Worm (Caenorhabditis elegans) whole organism, L4/young adult: ENCODE measurements around the gene Y73F8A.23.

Experiments used
- W03F9.2 ChIP-seq: fragments of 150-350 bp; optimal IDR thresholded peaks from 2 replicates; lab custom pipeline; 2014; ENCODE audit warnings: missing biosample characterization, missing genetic modification characterization
- dao-5 ChIP-seq: sonication (generic microtip); optimal IDR thresholded peaks from 2 replicates; lab custom pipeline; 2016; ENCODE audit warnings: missing genotype, missing genetic modification characterization, moderate library complexity, missing compliant biosample characterization
- him-1 ChIP-seq: sonication (generic microtip); optimal IDR thresholded peaks from 2 replicates; lab custom pipeline; 2016; ENCODE audit warnings: missing genotype, missing genetic modification reagents, missing genetic modification characterization, missing compliant biosample characterization

Y73F8A.23 gene

ce11 chrIV:15444481-15444880, at the start of gene Y73F8A.23:
Y73F8A.23 (minus strand) TSS chrIV:15444581.
- TF ChIP-seq him-1: no peak
- no peak for TF ChIP-seq dao-5 (tag; lab: Kevin White, UChicago)
- no peak for TF ChIP-seq W03F9.2

DNA sequence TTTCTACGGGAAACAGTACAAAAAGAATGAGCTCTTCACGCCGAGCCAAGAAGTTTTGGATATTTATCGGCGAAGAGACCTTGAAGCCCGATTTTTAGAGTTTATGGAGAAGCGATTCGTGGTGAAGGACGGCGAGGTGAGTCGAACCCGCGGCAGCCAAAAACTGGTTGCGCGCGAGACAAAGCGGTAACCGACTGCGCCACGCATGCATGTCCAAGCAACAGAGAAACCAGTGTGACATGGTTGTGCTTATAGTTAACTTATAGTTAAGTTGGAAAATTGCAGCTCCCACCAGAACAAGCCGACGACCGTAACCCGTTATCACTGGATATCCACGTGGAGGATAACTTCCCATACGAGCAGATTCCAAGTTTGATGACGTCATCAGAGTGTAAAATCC, 32.0 kb upstream of the Y73F8A.23 start:
- TF ChIP-seq him-1: no peak
- TF ChIP-seq W03F9.2: no peak
- no peak for TF ChIP-seq dao-5 (tag; lab: Kevin White, UChicago)

- TF ChIP-seq dao-5 (tag; lab: Kevin White, UChicago): no peak
- no peak for TF ChIP-seq W03F9.2
- TF ChIP-seq him-1: no peak
Measured at ce11 chrIV:15475829-15476228, 31.4 kb upstream of the Y73F8A.23 start.

DNA sequence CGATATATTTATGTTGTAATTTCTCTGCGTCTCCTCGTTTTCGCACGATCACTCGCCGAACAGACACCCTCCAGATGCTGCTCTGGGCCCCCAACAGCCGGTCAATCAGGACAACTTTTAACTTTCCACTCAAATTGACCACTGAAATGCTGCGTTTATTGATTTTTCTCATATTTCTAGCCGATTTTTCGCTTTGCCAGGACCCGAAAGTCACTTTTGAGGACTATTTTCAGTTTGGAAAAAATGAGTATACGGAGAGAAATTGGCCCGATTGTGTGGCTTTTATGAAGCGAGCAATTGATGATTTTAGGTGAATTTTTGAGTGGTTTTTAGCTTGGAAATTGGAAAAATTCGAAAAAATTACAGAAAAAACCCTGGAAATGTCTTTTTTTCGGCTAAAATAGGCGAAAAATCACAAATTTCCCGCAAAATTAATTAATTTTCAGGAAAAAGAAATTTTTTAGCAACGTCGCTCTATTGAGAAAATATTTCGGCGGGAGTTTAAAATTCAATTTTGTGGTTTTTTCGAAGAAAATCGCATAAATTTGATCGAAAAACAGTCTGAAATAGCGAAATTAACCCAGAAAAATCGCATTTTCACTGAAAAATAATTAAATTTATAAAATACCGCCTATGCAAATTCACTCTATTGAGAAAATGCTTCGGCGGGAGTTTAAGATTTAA, 29.3 kb upstream of the Y73F8A.23 start, which contains the start of gene Y73F8A.26:
TSS of gene Y73F8A.26 (plus strand) at position 73 of the 684 bp plus-strand sequence.
- TF ChIP-seq him-1: no peak
- TF ChIP-seq W03F9.2: no peak
- TF ChIP-seq dao-5 (tag; lab: Kevin White, UChicago): no peak

DNA sequence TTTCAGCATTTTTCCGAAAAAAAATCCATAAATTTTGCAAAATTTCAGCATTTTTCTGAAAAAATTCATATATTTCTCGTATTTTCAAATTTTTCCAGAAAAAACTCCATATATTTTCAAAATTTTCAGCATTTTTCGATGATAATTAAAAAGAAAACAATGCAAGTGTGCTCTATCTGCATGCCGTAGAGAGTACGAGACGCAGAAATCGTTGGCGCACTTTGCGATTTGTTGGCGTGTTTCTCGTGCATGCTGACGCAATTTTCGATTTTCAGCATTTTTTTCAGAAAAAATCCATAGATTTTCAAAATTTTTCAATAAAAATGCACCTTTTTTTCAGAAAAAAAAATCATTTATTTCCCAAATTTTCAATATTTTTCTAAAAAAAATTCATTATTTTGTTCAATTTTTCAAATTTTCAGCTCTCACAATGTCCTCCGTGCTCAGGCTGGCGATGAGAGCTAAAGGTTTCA, 28.0 kb upstream of the Y73F8A.23 start, which contains the start of gene Y73F8A.27:
TSS of gene Y73F8A.27 (plus strand) at position 423 of the 473 bp plus-strand sequence.
- peak; percentile 94 for TF ChIP-seq W03F9.2
- TF ChIP-seq dao-5 (tag; lab: Kevin White, UChicago): no peak
- TF ChIP-seq him-1: peak; percentile 49

DNA sequence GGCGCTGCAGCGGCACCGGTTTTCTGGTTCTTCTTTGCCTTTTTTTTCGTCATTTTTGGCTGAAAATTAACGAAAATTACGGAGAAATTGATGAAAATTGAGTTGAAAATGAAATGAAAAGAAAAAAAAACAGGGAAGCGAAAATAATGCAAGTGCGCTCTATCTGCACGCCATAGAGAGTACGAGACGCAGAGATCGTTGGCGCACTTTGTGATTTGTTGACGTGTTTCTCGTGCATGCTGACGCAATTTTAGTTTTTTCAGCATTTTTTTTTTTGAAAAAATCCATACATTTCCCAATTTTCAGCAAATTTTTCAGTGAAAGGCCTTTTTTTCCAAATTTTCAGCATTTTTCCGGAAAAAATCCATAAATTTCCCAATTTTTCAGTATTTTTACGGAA, 27.0 kb upstream of the Y73F8A.23 start, which contains the start of gene ntl-11:
TSS of gene ntl-11 (minus strand) at position 66 of the 400 bp plus-strand sequence.
- no peak for TF ChIP-seq dao-5 (tag; lab: Kevin White, UChicago)
- TF ChIP-seq him-1: peak; percentile 62
- TF ChIP-seq W03F9.2: peak; percentile 97

ce11 chrIV:15453137-15453788, 8.9 kb upstream of the Y73F8A.23 start, which contains the start of gene gtf-2H4:
gtf-2H4 (minus strand) TSS chrIV:15453187.
- TF ChIP-seq dao-5 (tag; lab: Kevin White, UChicago) (no peak), him-1 (no peak), W03F9.2 (no peak)

DNA sequence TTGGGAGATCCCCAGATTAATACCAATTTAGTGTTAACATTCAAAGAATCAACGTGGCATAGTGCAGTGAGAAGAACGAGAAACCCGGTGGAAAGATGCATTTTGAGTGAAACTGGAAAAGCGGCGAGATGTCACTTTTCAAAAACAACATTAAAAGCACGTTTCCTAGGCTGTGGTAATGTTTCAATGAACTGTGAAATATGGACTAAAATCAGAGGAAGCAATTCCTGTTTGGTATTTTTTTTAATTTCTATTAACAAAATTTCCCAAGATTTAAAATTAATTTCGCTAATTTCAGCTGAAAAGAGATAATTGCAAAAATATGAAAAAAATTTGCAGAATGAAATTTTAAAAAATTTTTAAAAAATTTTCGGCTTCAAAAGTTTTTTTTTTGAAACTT, 3.1 kb downstream of the Y73F8A.23 start, which contains the start of gene Y73F8A.22:
TSS of gene Y73F8A.22 (minus strand) at position 101 of the 400 bp plus-strand sequence.
- TF ChIP-seq W03F9.2: no peak
- TF ChIP-seq dao-5 (tag; lab: Kevin White, UChicago): no peak
- TF ChIP-seq him-1: no peak

ce11 chrIV:15433805-15434204, 10.6 kb downstream of the Y73F8A.23 start:
- TF ChIP-seq him-1: no peak
- TF ChIP-seq W03F9.2: no peak
- TF ChIP-seq dao-5 (tag; lab: Kevin White, UChicago): no peak

DNA sequence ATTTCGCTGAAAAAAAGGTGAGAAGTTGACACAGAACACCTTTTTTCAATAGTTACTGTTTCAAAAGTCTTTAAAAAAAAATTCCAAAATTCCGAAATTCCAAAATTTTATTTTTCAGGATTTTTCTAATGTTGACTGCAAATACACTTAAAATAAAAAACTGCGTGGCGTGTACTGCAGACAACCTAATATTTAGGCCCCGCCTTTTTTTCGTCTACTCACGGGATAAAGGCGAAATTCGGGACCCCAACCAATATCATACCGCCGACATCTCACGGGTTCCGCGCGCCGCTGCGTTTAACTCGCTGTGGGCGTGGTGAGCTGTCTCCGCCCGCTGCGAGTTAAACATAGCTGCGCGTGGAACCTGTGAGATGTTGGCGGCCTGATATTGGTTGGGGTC, 41.8 kb downstream of the Y73F8A.23 start:
- TF ChIP-seq dao-5 (tag; lab: Kevin White, UChicago) (no peak), W03F9.2 (no peak), him-1 (no peak)

DNA sequence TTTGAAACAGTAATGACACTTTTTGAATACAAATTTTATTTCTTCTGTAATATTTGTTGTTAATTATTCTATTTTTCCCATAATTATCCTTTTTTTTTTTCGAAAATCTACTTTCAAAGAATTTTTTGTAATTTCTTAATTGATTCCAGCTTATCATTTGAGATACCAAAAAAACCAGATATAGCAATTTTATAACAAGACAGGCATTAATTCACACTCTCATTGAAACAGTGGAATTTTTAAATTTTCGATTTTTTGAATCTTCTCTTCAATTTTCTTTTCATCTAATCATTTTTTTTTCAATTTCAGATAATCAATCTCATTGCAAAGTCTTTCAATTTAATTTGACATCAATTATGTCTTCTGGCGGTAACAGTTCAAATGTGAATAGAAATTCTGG, 44.4 kb downstream of the Y73F8A.23 start, which contains the start of gene nhr-5:
TSS of gene nhr-5 (plus strand) at position 301 of the 400 bp plus-strand sequence.
- TF ChIP-seq him-1 (no peak), dao-5 (tag; lab: Kevin White, UChicago) (no peak), W03F9.2 (no peak)

DNA sequence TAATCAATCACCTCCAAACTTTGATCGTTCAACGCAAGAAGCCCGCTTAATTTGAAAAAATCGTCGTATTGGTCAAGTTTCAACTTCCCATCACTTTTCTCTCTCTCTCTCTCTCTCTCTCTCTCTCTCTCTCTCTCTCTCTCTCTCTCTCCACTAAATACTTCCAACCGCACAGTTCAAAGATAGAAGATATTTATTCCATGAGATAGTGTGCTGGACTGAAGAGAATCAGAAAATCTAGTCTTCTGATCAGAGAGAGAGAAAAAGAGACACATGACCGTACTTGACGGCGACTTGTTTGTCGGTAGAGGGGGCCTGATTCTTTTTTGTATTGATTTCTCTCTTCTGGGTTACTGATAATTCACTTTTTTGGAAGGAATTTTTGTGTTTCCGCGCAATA, 45.7 kb downstream of the Y73F8A.23 start:
- TF ChIP-seq W03F9.2 (no peak), dao-5 (tag; lab: Kevin White, UChicago) (no peak), him-1 (no peak)

ce11 chrIV:15395260-15395844, 49.0 kb downstream of the Y73F8A.23 start:
- TF ChIP-seq W03F9.2 (no peak), dao-5 (tag; lab: Kevin White, UChicago) (no peak), him-1 (no peak)

ce11 chrIV:15394544-15395125, 49.7 kb downstream of the Y73F8A.23 start:
- TF ChIP-seq him-1: no peak
- no peak for TF ChIP-seq W03F9.2
